Worm (Caenorhabditis elegans): ENCODE measurements around the gene B0281.4.

ce11 chrII:2320097-2320496 is 21.5 kb upstream of the B0281.4 start, which contains the start of gene ZK1240.3:
- no peak for TF ChIP-seq attf-3 (GFP tag; conservative IDR thresholded peaks at IDR 0.05)
- TF ChIP-seq K11D2.4 (GFP tag; IDR thresholded peaks at IDR 0.05) = no peak
- no peak for TF ChIP-seq attf-5 (GFP tag; optimal IDR thresholded peaks at IDR 0.05)
- TF ChIP-seq rec-8 (tag; optimal IDR thresholded peaks at IDR 0.05) = no peak
- TF ChIP-seq athp-1 (tag; optimal IDR thresholded peaks at IDR 0.05) = no peak
- TF ChIP-seq egl-44 (GFP tag; IDR thresholded peaks at IDR 0.05) = no peak
- no peak for TF ChIP-seq tbx-9 (tag; optimal IDR thresholded peaks at IDR 0.05; ENCODE audit: borderline replicate concordance)
- TF ChIP-seq mes-4 (tag; optimal IDR thresholded peaks at IDR 0.05) = no peak

Data from whole organism, young adult.